Worm (Caenorhabditis elegans): ENCODE results near the gene Y44A6D.3.

Y44A6D.3 gene

ce11 chrV:20837765-20838164 lies 45.5 kb upstream of the Y44A6D.3 start, which contains the start of gene mrps-12:
TSS of gene mrps-12 (plus strand) at chrV:20838080.
- TF ChIP-seq nfya-1 (tag; optimal IDR thresholded peaks at IDR 0.05) (peak; percentile 1), syd-9 (tag; optimal IDR thresholded peaks at IDR 0.05) (no peak), fkh-6 (tag; optimal IDR thresholded peaks at IDR 0.05) (no peak), T23F11.4 (GFP tag; optimal IDR thresholded peaks at IDR 0.05) (no peak)

ce11 chrV:20832554-20832963 lies 40.3 kb upstream of the Y44A6D.3 start:
- TF ChIP-seq ceh-34 (tag; optimal IDR thresholded peaks at IDR 0.05) (peak; percentile 1), pag-3 (tag; optimal IDR thresholded peaks at IDR 0.05; ENCODE audit: borderline replicate concordance) (no peak), unc-86 (tag; optimal IDR thresholded peaks at IDR 0.05) (peak; percentile 55), npax-4 (tag; optimal IDR thresholded peaks at IDR 0.05) (no peak), ceh-14 (tag; optimal IDR thresholded peaks at IDR 0.05) (peak; percentile 55), unc-55 (GFP tag; optimal IDR thresholded peaks at IDR 0.05) (no peak), tbx-7 (tag; optimal IDR thresholded peaks at IDR 0.05) (peak; percentile 23), sox-4 (tag; optimal IDR thresholded peaks at IDR 0.05) (peak; percentile 12), unc-42 (tag; optimal IDR thresholded peaks at IDR 0.05) (peak; percentile 78), ttx-3 (tag; optimal IDR thresholded peaks at IDR 0.05) (peak; percentile 61), dve-1 (tag; optimal IDR thresholded peaks at IDR 0.05) (no peak), C08G9.2 (tag; optimal IDR thresholded peaks at IDR 0.05) (peak; percentile 11), mec-3 (tag; optimal IDR thresholded peaks at IDR 0.05; ENCODE audit: borderline replicate concordance) (no peak), tbx-2 (tag; optimal IDR thresholded peaks at IDR 0.05) (peak; percentile 72), elt-2 (tag; optimal IDR thresholded peaks at IDR 0.05) (peak; percentile 65), fkh-10 (GFP tag; optimal IDR thresholded peaks at IDR 0.05) (no peak), ceh-31 (tag; optimal IDR thresholded peaks at IDR 0.05) (peak; percentile 72), syd-9 (tag; optimal IDR thresholded peaks at IDR 0.05) (no peak), sox-2 (GFP tag; IDR thresholded peaks at IDR 0.05) (no peak), hlh-15 (tag; optimal IDR thresholded peaks at IDR 0.05) (no peak), ref-2 (tag; optimal IDR thresholded peaks at IDR 0.05) (no peak), hlh-8 (tag; optimal IDR thresholded peaks at IDR 0.05) (peak; percentile 58), zip-5 (tag; optimal IDR thresholded peaks at IDR 0.05) (peak; percentile 87), fax-1 (tag; optimal IDR thresholded peaks at IDR 0.05) (peak; percentile 6), unc-3 (GFP tag; conservative IDR thresholded peaks at IDR 0.05) (no peak), unc-3 (tag; optimal IDR thresholded peaks at IDR 0.05) (peak; percentile 10), ceh-48 (tag; optimal IDR thresholded peaks at IDR 0.05) (peak; percentile 64), fkh-6 (tag; optimal IDR thresholded peaks at IDR 0.05) (peak; percentile 15), ets-4 (tag; optimal IDR thresholded peaks at IDR 0.05) (peak; percentile 43), dmd-4 (tag; optimal IDR thresholded peaks at IDR 0.05; ENCODE audit: borderline replicate concordance) (no peak), pha-2 (tag; optimal IDR thresholded peaks at IDR 0.05) (peak; percentile 75), eyg-1 (tag; optimal IDR thresholded peaks at IDR 0.05) (no peak), ahr-1 (tag; optimal IDR thresholded peaks at IDR 0.05) (peak; percentile 69)

ce11 chrV:20831867-20832266 lies 39.6 kb upstream of the Y44A6D.3 start:
- TF ChIP-seq pat-9 (tag; optimal IDR thresholded peaks at IDR 0.05): no peak
- peak; percentile 18 for TF ChIP-seq elt-2 (tag; optimal IDR thresholded peaks at IDR 0.05)
- TF ChIP-seq unc-86 (tag; optimal IDR thresholded peaks at IDR 0.05): no peak

ce11 chrV:20830409-20830808 lies 38.2 kb upstream of the Y44A6D.3 start:
- TF ChIP-seq ceh-30 (tag; optimal IDR thresholded peaks at IDR 0.05) (no peak), ahr-1 (tag; optimal IDR thresholded peaks at IDR 0.05) (no peak), ets-4 (tag; optimal IDR thresholded peaks at IDR 0.05) (no peak), pat-9 (tag; optimal IDR thresholded peaks at IDR 0.05) (no peak), hlh-15 (tag; optimal IDR thresholded peaks at IDR 0.05) (no peak), C08G9.2 (tag; optimal IDR thresholded peaks at IDR 0.05) (no peak), dmd-4 (tag; optimal IDR thresholded peaks at IDR 0.05; ENCODE audit: borderline replicate concordance) (no peak), ceh-19 (GFP tag; optimal IDR thresholded peaks at IDR 0.05) (no peak), ref-2 (tag; optimal IDR thresholded peaks at IDR 0.05) (no peak)
